Fruit fly (Drosophila melanogaster): ENCODE data around the gene mei-217.

dm6 chrX:17093900-17094446 is 48.8 kb downstream of the mei-217 start:
- TF ChIP-seq pdm3 (GFP tag; optimal IDR thresholded peaks at IDR 0.05): no peak
- TF ChIP-seq CG7368 (GFP tag; optimal IDR thresholded peaks at IDR 0.05): no peak
- TF ChIP-seq Smox (GFP tag; optimal IDR thresholded peaks at IDR 0.05): no peak
- TF ChIP-seq CG6163 (GFP tag; IDR thresholded peaks at IDR 0.05): no peak
- TF ChIP-seq CG34406 (GFP tag; optimal IDR thresholded peaks at IDR 0.05): no peak
